Fruit fly (Drosophila melanogaster): Measurements from ENCODE around the gene CG43362.

Gene CG43362

dm6 chr2L:18305057-18305829 lies 14.0 kb upstream of the CG43362 start (continued):
- 0 out of 2 replicates have a peak, but pooled peaks have one; percentile 30 for TF ChIP-seq gt (GFP tag; IDR thresholded peaks at IDR 0.05)
- TF ChIP-seq crc (GFP tag; optimal IDR thresholded peaks at IDR 0.05) = no peak
- no peak for TF ChIP-seq CG6175 (GFP tag; IDR thresholded peaks at IDR 0.05)
- peak; percentile 9 for TF ChIP-seq org-1 (GFP tag; optimal IDR thresholded peaks at IDR 0.05)
- TF ChIP-seq hbn (GFP tag; IDR thresholded peaks at IDR 0.05; ENCODE audit: partially characterized antibody) = no peak
- peak; percentile 33; the same call in 1 of the 2 replicates for TF ChIP-seq CG14667 (GFP tag; IDR thresholded peaks at IDR 0.05)
- peak; percentile 28 for TF ChIP-seq CG10654 (GFP tag; optimal IDR thresholded peaks at IDR 0.05)
- TF ChIP-seq CG7556 (GFP tag; optimal IDR thresholded peaks at IDR 0.05) = peak; percentile 83
- TF ChIP-seq CG12104 (GFP tag; optimal IDR thresholded peaks at IDR 0.05) = peak; percentile 43
- no peak for TF ChIP-seq Hr39 (optimal IDR thresholded peaks at IDR 0.05)
- peak; percentile 41; the same call in 1 of the 3 replicates for TF ChIP-seq CG11695 (GFP tag; IDR thresholded peaks at IDR 0.05)
- no peak for TF ChIP-seq crp (GFP tag; optimal IDR thresholded peaks at IDR 0.05)
- no peak for TF ChIP-seq sug (tag; optimal IDR thresholded peaks at IDR 0.05)
- no peak for TF ChIP-seq Dip3 (GFP tag; optimal IDR thresholded peaks at IDR 0.05)
- TF ChIP-seq CG10366 (GFP tag; IDR thresholded peaks at IDR 0.05) = no peak
- no peak for TF ChIP-seq cwo (GFP tag; optimal IDR thresholded peaks at IDR 0.05)
- peak; percentile 72 for TF ChIP-seq CG16815 (GFP tag; optimal IDR thresholded peaks at IDR 0.05)
- TF ChIP-seq pzg (GFP tag; optimal IDR thresholded peaks at IDR 0.05) = no peak
- TF ChIP-seq sima (GFP tag; optimal IDR thresholded peaks at IDR 0.05) = no peak
- TF ChIP-seq seq (GFP tag; IDR thresholded peaks at IDR 0.05) = no peak
- TF ChIP-seq Oli (tag; optimal IDR thresholded peaks at IDR 0.05) = peak; percentile 71
- TF ChIP-seq CG14710 (tag; optimal IDR thresholded peaks at IDR 0.05) = peak; percentile 93
- TF ChIP-seq CG6689 (GFP tag; IDR thresholded peaks at IDR 0.05) = peak; percentile 79
- no peak for TF ChIP-seq B-H2 (GFP tag; optimal IDR thresholded peaks at IDR 0.05)
- TF ChIP-seq CrebB (tag; optimal IDR thresholded peaks at IDR 0.05) = no peak
- TF ChIP-seq chn (GFP tag; optimal IDR thresholded peaks at IDR 0.05) = no peak
- TF ChIP-seq yki (optimal IDR thresholded peaks at IDR 0.05) = no peak
- no peak for TF ChIP-seq fru (optimal IDR thresholded peaks at IDR 0.05)
- peak; percentile 62 for TF ChIP-seq CG9437 (GFP tag; optimal IDR thresholded peaks at IDR 0.05)
- peak; percentile 48 for TF ChIP-seq Abd-B (GFP tag; optimal IDR thresholded peaks at IDR 0.05)
- no peak for TF ChIP-seq insv (GFP tag; optimal IDR thresholded peaks at IDR 0.05)
- TF ChIP-seq Fer1 (GFP tag; optimal IDR thresholded peaks at IDR 0.05) = no peak
- no peak for TF ChIP-seq pum (GFP tag; optimal IDR thresholded peaks at IDR 0.05)
- no peak for TF ChIP-seq CG18011 (GFP tag; optimal IDR thresholded peaks at IDR 0.05)
- TF ChIP-seq Xbp1 (GFP tag; optimal IDR thresholded peaks at IDR 0.05) = peak; percentile 12
- TF ChIP-seq sna (GFP tag; IDR thresholded peaks at IDR 0.05; ENCODE audit: partially characterized antibody) = no peak
- TF ChIP-seq CG17829 (tag; optimal IDR thresholded peaks at IDR 0.05) = peak; percentile 89
- no peak for TF ChIP-seq CG12071 (GFP tag; optimal IDR thresholded peaks at IDR 0.05)
- peak; percentile 93 for TF ChIP-seq pros (GFP tag; optimal IDR thresholded peaks at IDR 0.05)
- TF ChIP-seq NFAT (GFP tag; IDR thresholded peaks at IDR 0.05) = no peak
- TF ChIP-seq corto (GFP tag; optimal IDR thresholded peaks at IDR 0.05) = no peak
- no peak for TF ChIP-seq mirr (GFP tag; optimal IDR thresholded peaks at IDR 0.05)
- TF ChIP-seq salm (tag; optimal IDR thresholded peaks at IDR 0.05) = peak; percentile 27
- no peak for TF ChIP-seq pfk (GFP tag; optimal IDR thresholded peaks at IDR 0.05)
- peak; percentile 48 for TF ChIP-seq CG30403 (GFP tag; optimal IDR thresholded peaks at IDR 0.05)
- TF ChIP-seq Sin3A (optimal IDR thresholded peaks at IDR 0.05) = no peak
- TF ChIP-seq CG1792 (GFP tag; optimal IDR thresholded peaks at IDR 0.05) = no peak
- TF ChIP-seq scrt (GFP tag; optimal IDR thresholded peaks at IDR 0.05) = peak; percentile 6
- peak; percentile 85 for TF ChIP-seq fd96Cb (tag; optimal IDR thresholded peaks at IDR 0.05)
- TF ChIP-seq stwl (tag; optimal IDR thresholded peaks at IDR 0.05) = peak; percentile 42
- TF ChIP-seq Dref (GFP tag; IDR thresholded peaks at IDR 0.05) = no peak
